Worm (Caenorhabditis elegans) whole organism, L2 larva: ENCODE data around the gene gly-8.

ENCODE experiments used
- C34F6.9 ChIP-seq: fragments of 150-350 bp; optimal IDR thresholded peaks from 2 replicates; lab custom pipeline; 2014; ENCODE audit warnings: missing biosample characterization, missing genetic modification characterization
- F13H6.1 ChIP-seq: sonication (generic microtip); optimal IDR thresholded peaks from 2 replicates; lab custom pipeline; 2016; ENCODE audit warnings: missing genetic modification characterization, missing compliant biosample characterization
- R02D3.7 ChIP-seq: fragments of 150-350 bp; optimal IDR thresholded peaks from 2 replicates; lab custom pipeline; 2014; ENCODE audit warnings: missing biosample characterization, missing genetic modification characterization
- Y55F3AM.14 ChIP-seq: fragments of 200-800 bp; sonication (Bioruptor generic); optimal IDR thresholded peaks from 2 replicates; lab custom pipeline; 2018; ENCODE audit warnings: mild to moderate bottlenecking, missing genetic modification characterization, missing compliant biosample characterization
- ZK546.5 ChIP-seq: sonication (generic microtip); optimal IDR thresholded peaks from 2 replicates; lab custom pipeline; 2017; ENCODE audit warnings: missing biosample characterization, missing genetic modification characterization
- alr-1 ChIP-seq: fragments of 150-350 bp; optimal IDR thresholded peaks from 2 replicates; lab custom pipeline; 2014; ENCODE audit warnings: missing biosample characterization, missing genetic modification characterization
- aly-2 ChIP-seq: fragments of 150-350 bp; optimal IDR thresholded peaks from 2 replicates; lab custom pipeline; 2014; ENCODE audit warnings: missing biosample characterization, missing genetic modification characterization
- ama-1 ChIP-seq: fragments of 150-350 bp; optimal IDR thresholded peaks from 2 replicates; lab custom pipeline; 2018; ENCODE audit warnings: inconsistent platforms
- blmp-1 ChIP-seq: sonication (generic microtip); optimal IDR thresholded peaks from 2 replicates; lab custom pipeline; 2017; ENCODE audit warnings: missing genetic modification characterization, mild to moderate bottlenecking, missing compliant biosample characterization, antibody characterized with exemption, moderate library complexity; ENCODE audit not compliant: insufficient read depth
- ceh-16 ChIP-seq: fragments of 150-350 bp; optimal IDR thresholded peaks from 2 replicates; lab custom pipeline; 2014; ENCODE audit warnings: missing biosample characterization, missing genetic modification characterization
- ceh-82 ChIP-seq: fragments of 150-350 bp; optimal IDR thresholded peaks from 2 replicates; lab custom pipeline; 2014; ENCODE audit warnings: missing biosample characterization, missing genetic modification characterization
- crh-2 ChIP-seq: sonication (generic microtip); optimal IDR thresholded peaks from 2 replicates; lab custom pipeline; 2017; ENCODE audit warnings: missing biosample characterization, missing genetic modification characterization
- dmd-4 ChIP-seq: sonication (generic microtip); optimal IDR thresholded peaks from 2 replicates; lab custom pipeline; 2017; ENCODE audit warnings: missing biosample characterization, missing genetic modification characterization
- egl-27 ChIP-seq: sonication (generic microtip); optimal IDR thresholded peaks from 3 replicates; lab custom pipeline; 2017; ENCODE audit warnings: missing biosample characterization, missing genetic modification reagents, missing genetic modification characterization
- elt-1 ChIP-seq: fragments of 150-350 bp; optimal IDR thresholded peaks from 2 replicates; lab custom pipeline; 2014; ENCODE audit warnings: missing biosample characterization, missing genetic modification characterization
- elt-3 ChIP-seq: sonication (generic microtip); optimal IDR thresholded peaks from 2 replicates; lab custom pipeline; 2017; ENCODE audit warnings: missing biosample characterization, missing genetic modification characterization
- fos-1 ChIP-seq: fragments of 150-350 bp; optimal IDR thresholded peaks from 2 replicates; lab custom pipeline; 2014; ENCODE audit warnings: missing biosample characterization, missing genetic modification characterization
- gmeb-1 ChIP-seq: fragments of 150-350 bp; optimal IDR thresholded peaks from 2 replicates; lab custom pipeline; 2014; ENCODE audit warnings: missing biosample characterization, missing genetic modification characterization
- lin-11 ChIP-seq: fragments of 150-350 bp; sonication (generic microtip); optimal IDR thresholded peaks from 2 replicates; lab custom pipeline; 2014; ENCODE audit warnings: missing biosample characterization, missing genetic modification characterization, inconsistent platforms, mixed read lengths
- lin-13 ChIP-seq: fragments of 150-350 bp; optimal IDR thresholded peaks from 2 replicates; lab custom pipeline; 2014; ENCODE audit warnings: missing biosample characterization, missing genetic modification reagents, missing genetic modification characterization
- lin-39 ChIP-seq: fragments of 150-350 bp; optimal IDR thresholded peaks from 2 replicates; lab custom pipeline; 2014; ENCODE audit warnings: missing biosample characterization, missing genetic modification reagents, missing genetic modification characterization
- lsy-2 ChIP-seq, 2 experiments: fragments of 150-350 bp in 1 of 2; sonication (generic microtip) in 1 of 2; optimal IDR thresholded peaks; 2 replicates each; lab custom pipeline; 2014 to 2017; ENCODE audit warnings: missing biosample characterization in 2 of 2, missing genetic modification characterization in 2 of 2
- mab-5 ChIP-seq: fragments of 150-350 bp; optimal IDR thresholded peaks from 2 replicates; lab custom pipeline; 2014; ENCODE audit warnings: missing biosample characterization, missing genetic modification characterization
- mbf-1 ChIP-seq: sonication (generic microtip); optimal IDR thresholded peaks from 2 replicates; lab custom pipeline; 2017; ENCODE audit warnings: missing biosample characterization, missing genetic modification characterization
- nhr-10 ChIP-seq: sonication (generic microtip); optimal IDR thresholded peaks from 2 replicates; lab custom pipeline; 2017; ENCODE audit warnings: missing biosample characterization, missing genetic modification characterization
- nhr-11 ChIP-seq: fragments of 150-350 bp; optimal IDR thresholded peaks from 2 replicates; lab custom pipeline; 2014; ENCODE audit warnings: missing biosample characterization, missing genetic modification characterization
- nhr-12 ChIP-seq: fragments of 150-350 bp; optimal IDR thresholded peaks from 2 replicates; lab custom pipeline; 2014; ENCODE audit warnings: missing biosample characterization, missing genetic modification characterization
- nhr-129 ChIP-seq: fragments of 150-350 bp; optimal IDR thresholded peaks from 2 replicates; lab custom pipeline; 2014; ENCODE audit warnings: missing biosample characterization, missing genetic modification characterization
- nhr-21 ChIP-seq: fragments of 150-350 bp; optimal IDR thresholded peaks from 2 replicates; lab custom pipeline; 2014; ENCODE audit warnings: missing biosample characterization, missing genetic modification characterization
- nhr-23 ChIP-seq: fragments of 150-350 bp; optimal IDR thresholded peaks from 2 replicates; lab custom pipeline; 2014; ENCODE audit warnings: missing biosample characterization, missing genetic modification reagents, missing genetic modification characterization
- nhr-237 ChIP-seq: fragments of 150-350 bp; optimal IDR thresholded peaks from 2 replicates; lab custom pipeline; 2014; ENCODE audit warnings: missing biosample characterization, missing genetic modification characterization
- nhr-25 ChIP-seq: fragments of 150-350 bp; sonication (generic microtip); optimal IDR thresholded peaks from 3 replicates; lab custom pipeline; 2014; ENCODE audit warnings: missing biosample characterization, missing genetic modification characterization
- nhr-6 ChIP-seq: fragments of 150-350 bp; optimal IDR thresholded peaks from 2 replicates; lab custom pipeline; 2014; ENCODE audit warnings: missing biosample characterization, missing genetic modification characterization
- nhr-77 ChIP-seq: fragments of 150-350 bp; optimal IDR thresholded peaks from 2 replicates; lab custom pipeline; 2014; ENCODE audit warnings: missing biosample characterization, missing genetic modification characterization
- peb-1 ChIP-seq: fragments of 150-350 bp; optimal IDR thresholded peaks from 2 replicates; lab custom pipeline; 2014; ENCODE audit warnings: missing biosample characterization, missing genetic modification characterization
- sem-4 ChIP-seq: fragments of 150-350 bp; optimal IDR thresholded peaks from 2 replicates; lab custom pipeline; 2014; ENCODE audit warnings: missing biosample characterization, missing genetic modification reagents, missing genetic modification characterization
- skn-1 ChIP-seq: sonication (generic microtip); optimal IDR thresholded peaks from 2 replicates; lab custom pipeline; 2017; ENCODE audit warnings: missing biosample characterization, missing genetic modification characterization
- sma-3 ChIP-seq: sonication (generic microtip); optimal IDR thresholded peaks from 2 replicates; lab custom pipeline; 2016; ENCODE audit warnings: missing genetic modification reagents, missing genetic modification characterization, missing compliant biosample characterization
- sma-9 ChIP-seq, 2 experiments: fragments of 150-350 bp in 1 of 2; sonication (generic microtip) in 1 of 2; optimal IDR thresholded peaks; 2 replicates each; lab custom pipeline; 2014 to 2016; ENCODE audit warnings: missing genetic modification characterization in 2 of 2, mild to moderate bottlenecking in 1 of 2, missing biosample characterization in 1 of 2, missing compliant biosample characterization in 1 of 2, missing genetic modification reagents in 1 of 2, moderate library complexity in 1 of 2
- snpc-4 ChIP-seq: fragments of 150-350 bp; optimal IDR thresholded peaks from 2 replicates; lab custom pipeline; 2014; ENCODE audit warnings: missing biosample characterization, missing genetic modification characterization
- unc-39 ChIP-seq: fragments of 150-350 bp; optimal IDR thresholded peaks from 2 replicates; lab custom pipeline; 2014; ENCODE audit warnings: missing biosample characterization, missing genetic modification characterization
- unc-62 ChIP-seq: fragments of 150-350 bp; optimal IDR thresholded peaks from 2 replicates; lab custom pipeline; 2014; ENCODE audit warnings: missing biosample characterization, missing genetic modification reagents, missing genetic modification characterization
- zag-1 ChIP-seq: fragments of 150-350 bp; optimal IDR thresholded peaks from 2 replicates; lab custom pipeline; 2014; ENCODE audit warnings: missing biosample characterization, missing genetic modification characterization
- ztf-1 ChIP-seq: fragments of 200-800 bp; sonication (Bioruptor generic); conservative IDR thresholded peaks from 2 replicates; pipeline ENCODE4 v1.3.6; 2022; ENCODE audit warnings: missing genetic modification characterization, missing compliant biosample characterization
- ztf-4 ChIP-seq: fragments of 150-350 bp; optimal IDR thresholded peaks from 2 replicates; lab custom pipeline; 2014; ENCODE audit warnings: missing biosample characterization, missing genetic modification characterization

The gly-8 gene

ce11 chrIII:11659804-11660203 is 34.8 kb downstream of the gly-8 start:
- no peak for TF ChIP-seq nhr-6 (tag; lab: Kevin White, UChicago)
- no peak for TF ChIP-seq ceh-16
- TF ChIP-seq skn-1 (tag; lab: Kevin White, UChicago) = no peak
- TF ChIP-seq fos-1 = no peak
- TF ChIP-seq ZK546.5 = no peak
- no peak for TF ChIP-seq unc-39 (tag; lab: Kevin White, UChicago)
- TF ChIP-seq nhr-11 (tag; lab: Kevin White, UChicago) = no peak
- no peak for TF ChIP-seq ztf-1 (GFP tag; lab: Robert Waterston, UW)
- no peak for TF ChIP-seq nhr-237
- no peak for TF ChIP-seq sma-3
- no peak for TF ChIP-seq egl-27 (tag; lab: Kevin White, UChicago)

DNA sequence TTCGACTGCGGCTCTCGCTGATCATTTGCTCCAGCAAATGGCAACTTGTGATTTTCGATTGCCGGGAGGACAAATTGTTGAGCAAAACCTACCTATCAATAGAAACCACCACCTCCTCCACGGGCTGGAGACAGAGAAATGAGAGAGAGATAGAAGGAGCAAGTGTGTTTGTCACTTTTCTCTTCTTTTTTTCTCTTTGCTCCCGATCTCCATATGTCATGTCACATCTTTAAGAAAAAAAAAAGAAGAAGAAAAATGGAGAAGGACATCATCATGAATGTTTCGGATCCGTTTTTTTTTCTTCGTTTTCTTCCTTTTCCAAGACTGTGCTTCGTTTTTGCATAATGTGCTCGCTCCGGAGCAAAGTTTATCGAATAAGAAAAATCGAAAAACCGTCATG is 35.7 kb downstream of the gly-8 start:
- no peak for TF ChIP-seq zag-1
- no peak for TF ChIP-seq lin-39 (tag; lab: Kevin White, UChicago)
- no peak for TF ChIP-seq nhr-237
- TF ChIP-seq sma-9 (GFP tag; optimal IDR thresholded peaks at IDR 0.05; lab: Kevin White, UChicago) = peak; percentile 9
- no peak for TF ChIP-seq sma-9 (tag; optimal IDR thresholded peaks at IDR 0.05; lab: Kevin White, UChicago)
- TF ChIP-seq elt-3 (tag; lab: Kevin White, UChicago) = no peak
- no peak for TF ChIP-seq ceh-16
- TF ChIP-seq lin-13 = no peak
- no peak for TF ChIP-seq dmd-4
- peak in 1 of 2 experiments; percentile 19 for TF ChIP-seq lsy-2 (tag; optimal IDR thresholded peaks at IDR 0.05; lab: Kevin White, UChicago)
- TF ChIP-seq lin-11 (tag; lab: Kevin White, UChicago) = no peak
- no peak for TF ChIP-seq ZK546.5
- no peak for TF ChIP-seq mbf-1 (tag; lab: Kevin White, UChicago)
- no peak for TF ChIP-seq peb-1 (tag; lab: Kevin White, UChicago)
- no peak for TF ChIP-seq skn-1 (tag; lab: Kevin White, UChicago)
- TF ChIP-seq aly-2 (tag; lab: Kevin White, UChicago) = no peak
- TF ChIP-seq blmp-1 (tag; lab: Kevin White, UChicago) = no peak
- peak; percentile 73 for TF ChIP-seq nhr-129 (tag; lab: Kevin White, UChicago)
- TF ChIP-seq unc-62 (GFP tag; lab: Kevin White, UChicago) = no peak
- TF ChIP-seq fos-1 = no peak
- TF ChIP-seq mab-5 (tag; lab: Kevin White, UChicago) = no peak
- TF ChIP-seq nhr-23 (tag; lab: Kevin White, UChicago) = no peak
- no peak for TF ChIP-seq Y55F3AM.14 (GFP tag; lab: Kevin White, UChicago)
- TF ChIP-seq ceh-82 = no peak
- peak; percentile 32 for TF ChIP-seq C34F6.9
- no peak for TF ChIP-seq nhr-11 (tag; lab: Kevin White, UChicago)
- no peak for TF ChIP-seq nhr-77 (tag; lab: Kevin White, UChicago)
- no peak for TF ChIP-seq crh-2 (tag; lab: Kevin White, UChicago)
- TF ChIP-seq alr-1 (tag; lab: Kevin White, UChicago) = no peak
- no peak for TF ChIP-seq nhr-10 (tag; lab: Kevin White, UChicago)
- no peak for TF ChIP-seq gmeb-1 (tag; lab: Kevin White, UChicago)
- no peak for TF ChIP-seq elt-1 (tag; lab: Kevin White, UChicago)
- TF ChIP-seq nhr-12 = no peak
- no peak for TF ChIP-seq nhr-6 (tag; lab: Kevin White, UChicago)

ce11 chrIII:11663400-11663799 is 38.4 kb downstream of the gly-8 start:
- no peak for TF ChIP-seq skn-1 (tag; lab: Kevin White, UChicago)
- no peak for TF ChIP-seq unc-62 (GFP tag; lab: Kevin White, UChicago)
- no peak for TF ChIP-seq ceh-82
- no peak for TF ChIP-seq elt-3 (tag; lab: Kevin White, UChicago)
- TF ChIP-seq R02D3.7 (tag; lab: Kevin White, UChicago) = no peak
- no peak for TF ChIP-seq ceh-16
- no peak for TF ChIP-seq mab-5 (tag; lab: Kevin White, UChicago)
- no peak for TF ChIP-seq nhr-23 (tag; lab: Kevin White, UChicago)
- TF ChIP-seq Y55F3AM.14 (GFP tag; lab: Kevin White, UChicago) = no peak
- TF ChIP-seq nhr-11 (tag; lab: Kevin White, UChicago) = no peak
- TF ChIP-seq peb-1 (tag; lab: Kevin White, UChicago) = no peak
- no peak for TF ChIP-seq alr-1 (tag; lab: Kevin White, UChicago)
- TF ChIP-seq nhr-25 (tag; lab: Kevin White, UChicago) = no peak
- no peak for TF ChIP-seq zag-1
- no peak for TF ChIP-seq nhr-237
- TF ChIP-seq mbf-1 (tag; lab: Kevin White, UChicago) = no peak
- no peak for TF ChIP-seq nhr-129 (tag; lab: Kevin White, UChicago)
- TF ChIP-seq lin-11 (tag; lab: Kevin White, UChicago) = no peak
- TF ChIP-seq sem-4 = peak; percentile 39
- TF ChIP-seq F13H6.1 (tag; lab: Kevin White, UChicago) = no peak
- TF ChIP-seq lsy-2 (tag; optimal IDR thresholded peaks at IDR 0.05; lab: Kevin White, UChicago) = peak in 1 of 2 experiments; percentile 26
- no peak for TF ChIP-seq nhr-21 (tag; lab: Kevin White, UChicago)
- no peak for TF ChIP-seq aly-2 (tag; lab: Kevin White, UChicago)
- no peak for TF ChIP-seq sma-3
- TF ChIP-seq crh-2 (tag; lab: Kevin White, UChicago) = peak; percentile 18
- no peak for TF ChIP-seq nhr-6 (tag; lab: Kevin White, UChicago)
- no peak for TF ChIP-seq elt-1 (tag; lab: Kevin White, UChicago)
- TF ChIP-seq C34F6.9 = peak; percentile 31
- TF ChIP-seq snpc-4 (tag; lab: Kevin White, UChicago) = no peak
- TF ChIP-seq ztf-4 (tag; lab: Kevin White, UChicago) = no peak
- no peak for TF ChIP-seq ama-1
- no peak for TF ChIP-seq fos-1
- TF ChIP-seq sma-9 (GFP tag; optimal IDR thresholded peaks at IDR 0.05; lab: Kevin White, UChicago) = no peak
- TF ChIP-seq sma-9 (tag; optimal IDR thresholded peaks at IDR 0.05; lab: Kevin White, UChicago) = no peak
